Worm (Caenorhabditis elegans) whole organism, L3 larva: ENCODE measurements around the gene nspf-3.
"Not testable (repeated sequence)": the region's sequence is repeated elsewhere in the genome, so short reads cannot be mapped to it uniquely, and the experiment has no call there.

ENCODE experiments used
- R02D3.7 ChIP-seq: fragments of 150-350 bp; optimal IDR thresholded peaks from 2 replicates; lab custom pipeline; 2014; ENCODE audit warnings: missing biosample characterization, missing genetic modification characterization
- ZK546.5 ChIP-seq: sonication (generic microtip); optimal IDR thresholded peaks from 2 replicates; lab custom pipeline; 2017; ENCODE audit warnings: missing biosample characterization, missing genetic modification characterization
- aly-2 ChIP-seq: fragments of 150-350 bp; optimal IDR thresholded peaks from 2 replicates; lab custom pipeline; 2014; ENCODE audit warnings: missing biosample characterization, missing genetic modification characterization
- ama-1 ChIP-seq: fragments of 150-350 bp; optimal IDR thresholded peaks from 2 replicates; lab custom pipeline; 2018
- ceh-16 ChIP-seq: sonication (generic microtip); optimal IDR thresholded peaks from 2 replicates; lab custom pipeline; 2017; ENCODE audit warnings: missing biosample characterization, missing genetic modification characterization
- daf-12 ChIP-seq: fragments of 150-350 bp; optimal IDR thresholded peaks from 2 replicates; lab custom pipeline; 2014; ENCODE audit warnings: missing biosample characterization, missing genetic modification reagents, missing genetic modification characterization
- elt-1 ChIP-seq: fragments of 150-350 bp; optimal IDR thresholded peaks from 2 replicates; lab custom pipeline; 2014; ENCODE audit warnings: missing biosample characterization, missing genetic modification characterization
- elt-2 ChIP-seq: sonication (generic microtip); optimal IDR thresholded peaks from 2 replicates; lab custom pipeline; 2016; ENCODE audit warnings: missing genetic modification reagents, mild to moderate bottlenecking, missing genetic modification characterization, missing compliant biosample characterization
- elt-3 ChIP-seq, 3 experiments: fragments of 150-350 bp in 1 of 3; sonication (generic microtip) in 2 of 3; optimal IDR thresholded peaks; 2 replicates in 2 of 3; 4 replicates in 1 of 3; lab custom pipeline; 2014 to 2017; ENCODE audit warnings: missing biosample characterization in 3 of 3, missing genetic modification characterization in 3 of 3
- eor-1 ChIP-seq, 2 experiments: fragments of 150-350 bp; optimal IDR thresholded peaks; 2 replicates each; lab custom pipeline; 2014 to 2018; ENCODE audit warnings: missing biosample characterization in 2 of 2, missing genetic modification characterization in 2 of 2
- fos-1 ChIP-seq: fragments of 150-350 bp; optimal IDR thresholded peaks from 2 replicates; lab custom pipeline; 2014; ENCODE audit warnings: missing biosample characterization, missing genetic modification characterization
- lin-15B ChIP-seq: fragments of 150-350 bp; optimal IDR thresholded peaks from 2 replicates; lab custom pipeline; 2014; ENCODE audit warnings: missing biosample characterization, missing genetic modification characterization
- lin-39 ChIP-seq: fragments of 150-350 bp; optimal IDR thresholded peaks from 2 replicates; lab custom pipeline; 2018; ENCODE audit warnings: missing biosample characterization, missing genetic modification reagents, missing genetic modification characterization
- lsy-12 ChIP-seq: sonication (generic microtip); optimal IDR thresholded peaks from 2 replicates; lab custom pipeline; 2016; ENCODE audit warnings: mild to moderate bottlenecking, missing genetic modification characterization, missing compliant biosample characterization
- mdl-1 ChIP-seq: fragments of 150-350 bp; optimal IDR thresholded peaks from 2 replicates; lab custom pipeline; 2014; ENCODE audit warnings: missing biosample characterization, missing genetic modification characterization
- nhr-11 ChIP-seq: fragments of 150-350 bp; optimal IDR thresholded peaks from 2 replicates; lab custom pipeline; 2014; ENCODE audit warnings: missing biosample characterization, missing genetic modification characterization
- nhr-12 ChIP-seq: fragments of 150-350 bp; optimal IDR thresholded peaks from 2 replicates; lab custom pipeline; 2014; ENCODE audit warnings: missing biosample characterization, missing genetic modification characterization
- nhr-25 ChIP-seq: sonication (generic microtip); optimal IDR thresholded peaks from 2 replicates; lab custom pipeline; 2017; ENCODE audit warnings: missing biosample characterization, missing genetic modification characterization
- nhr-28 ChIP-seq: fragments of 150-350 bp; optimal IDR thresholded peaks from 2 replicates; lab custom pipeline; 2014; ENCODE audit warnings: missing biosample characterization, missing genetic modification characterization
- nhr-76 ChIP-seq: fragments of 150-350 bp; sonication (generic microtip); optimal IDR thresholded peaks from 5 replicates; lab custom pipeline; 2014; ENCODE audit warnings: missing biosample characterization, missing genetic modification characterization
- nhr-77 ChIP-seq: fragments of 150-350 bp; optimal IDR thresholded peaks from 2 replicates; lab custom pipeline; 2014; ENCODE audit warnings: missing biosample characterization, missing genetic modification characterization
- pha-4 ChIP-seq: fragments of 150-350 bp; optimal IDR thresholded peaks from 2 replicates; lab custom pipeline; 2014; ENCODE audit warnings: missing biosample characterization, missing genetic modification reagents, missing genetic modification characterization
- pqm-1 ChIP-seq: fragments of 150-350 bp; optimal IDR thresholded peaks from 2 replicates; lab custom pipeline; 2017; ENCODE audit warnings: missing biosample characterization, missing genetic modification characterization, inconsistent platforms
- skn-1 ChIP-seq: fragments of 150-350 bp; optimal IDR thresholded peaks from 2 replicates; lab custom pipeline; 2014; ENCODE audit warnings: missing biosample characterization, missing genetic modification characterization
- snpc-4 ChIP-seq: fragments of 150-350 bp; optimal IDR thresholded peaks from 2 replicates; lab custom pipeline; 2014; ENCODE audit warnings: missing biosample characterization, missing genetic modification characterization
- tbx-2 ChIP-seq: sonication (generic microtip); optimal IDR thresholded peaks from 2 replicates; lab custom pipeline; 2016; ENCODE audit warnings: mild to moderate bottlenecking, missing genetic modification characterization, missing compliant biosample characterization
- unc-39 ChIP-seq: sonication (generic microtip); optimal IDR thresholded peaks from 4 replicates; lab custom pipeline; 2017; ENCODE audit warnings: missing biosample characterization, missing genetic modification characterization
- unc-62 ChIP-seq: fragments of 150-350 bp; sonication (generic microtip); optimal IDR thresholded peaks from 4 replicates; lab custom pipeline; 2014; ENCODE audit warnings: missing biosample characterization, missing genetic modification reagents, missing genetic modification characterization
- zag-1 ChIP-seq: fragments of 150-350 bp; optimal IDR thresholded peaks from 2 replicates; lab custom pipeline; 2014; ENCODE audit warnings: missing biosample characterization, missing genetic modification characterization

nspf-3 gene

ce11 chrII:2677534-2678168, 12.3 kb downstream of the nspf-3 start, which contains the start of gene F22E5.17:
F22E5.17 (plus strand) TSS chrII:2678041.
- peak; percentile 94 for TF ChIP-seq elt-2 (tag; lab: Kevin White, UChicago)
- TF ChIP-seq skn-1 (tag; lab: Kevin White, UChicago), result peak; percentile 4
- TF ChIP-seq nhr-76, result no peak
- TF ChIP-seq pqm-1 (tag; lab: Kevin White, UChicago), result peak; percentile 69

DNA sequence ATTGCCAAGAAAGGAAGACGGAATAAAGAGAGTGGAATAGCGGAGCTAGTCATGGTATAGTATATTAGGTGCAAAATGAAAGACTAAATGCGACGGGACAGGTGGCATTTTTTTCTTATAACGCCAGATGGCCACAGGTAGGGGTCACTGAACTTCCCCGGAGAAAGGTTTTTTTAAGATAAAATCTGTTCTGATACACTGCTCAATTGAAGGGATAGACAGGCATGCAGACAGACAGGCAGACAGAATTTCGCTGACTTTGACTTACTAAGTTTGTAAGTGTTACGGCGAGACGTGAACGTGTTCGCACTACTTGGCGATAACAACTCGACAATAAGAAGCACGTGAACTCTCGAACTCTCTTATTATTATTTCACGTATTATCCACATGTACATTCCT, 16.4 kb downstream of the nspf-3 start, which contains the start of the genes F22E5.20 and F22E5.1:
TSS of gene F22E5.20 (minus strand) at position 101 of the 400 bp plus-strand sequence.
TSS of gene F22E5.1 (plus strand) at position 242 of the 400 bp plus-strand sequence.
- not testable (repeated sequence) for TF ChIP-seq daf-12 (tag; lab: Kevin White, UChicago); elt-3 (tag; optimal IDR thresholded peaks at IDR 0.05; lab: Kevin White, UChicago); pha-4
- TF ChIP-seq, all 47 proteins: peak for 0; not testable (repeated sequence) for 47

DNA sequence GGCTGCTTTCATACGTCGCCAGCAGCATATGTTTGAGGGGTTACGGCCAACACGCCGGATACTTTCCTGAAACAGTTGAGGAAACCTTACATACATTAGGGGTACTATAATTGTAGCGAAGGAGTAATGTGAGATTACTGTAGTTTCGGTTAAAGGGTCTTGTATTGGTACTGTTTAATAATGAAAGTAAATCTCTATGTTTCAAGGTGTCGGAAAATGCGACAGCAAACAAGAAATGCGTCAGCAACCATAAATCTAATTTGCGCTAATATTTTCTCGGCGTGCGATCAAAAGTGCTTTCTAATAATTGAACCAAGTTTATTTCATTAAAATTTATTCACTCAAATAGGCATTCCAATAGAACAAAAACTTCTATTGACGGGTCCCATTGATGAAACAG, 17.7 kb downstream of the nspf-3 start, which contains the start of gene sri-57:
TSS of gene sri-57 (minus strand) at position 101 of the 400 bp plus-strand sequence.
- TF ChIP-seq nhr-25; lsy-12 (tag; lab: Kevin White, UChicago); nhr-28: not testable (repeated sequence)

DNA sequence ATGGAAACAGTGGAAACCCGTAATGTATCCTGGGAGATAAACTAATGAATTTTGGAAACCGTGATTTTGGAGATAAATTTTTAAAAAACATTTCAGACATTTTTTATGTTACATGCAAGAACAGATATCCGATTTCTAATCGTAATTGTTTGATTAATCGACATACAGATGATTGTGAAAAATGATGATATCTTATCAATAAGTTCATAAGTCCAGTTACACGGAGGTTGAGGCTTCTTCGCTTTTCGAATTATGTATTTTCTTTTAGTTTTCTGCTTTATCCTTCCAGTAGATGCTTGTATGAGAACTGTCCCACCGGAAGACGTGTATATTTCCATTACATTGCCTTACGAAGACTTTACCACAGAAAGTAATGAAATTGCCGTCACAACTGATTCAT, 24.4 kb downstream of the nspf-3 start, which contains the start of gene F22E5.22:
TSS of gene F22E5.22 (plus strand) at position 301 of the 400 bp plus-strand sequence.
- TF ChIP-seq unc-62 (no peak), nhr-77 (tag; lab: Kevin White, UChicago) (no peak), elt-3 (tag; optimal IDR thresholded peaks at IDR 0.05; lab: Kevin White, UChicago) (no peak), pha-4 (no peak), daf-12 (tag; lab: Kevin White, UChicago) (no peak), ZK546.5 (no peak), skn-1 (tag; lab: Kevin White, UChicago) (no peak), lin-15B (no peak)
- TF ChIP-seq, all 47 proteins: peak for 0

DNA sequence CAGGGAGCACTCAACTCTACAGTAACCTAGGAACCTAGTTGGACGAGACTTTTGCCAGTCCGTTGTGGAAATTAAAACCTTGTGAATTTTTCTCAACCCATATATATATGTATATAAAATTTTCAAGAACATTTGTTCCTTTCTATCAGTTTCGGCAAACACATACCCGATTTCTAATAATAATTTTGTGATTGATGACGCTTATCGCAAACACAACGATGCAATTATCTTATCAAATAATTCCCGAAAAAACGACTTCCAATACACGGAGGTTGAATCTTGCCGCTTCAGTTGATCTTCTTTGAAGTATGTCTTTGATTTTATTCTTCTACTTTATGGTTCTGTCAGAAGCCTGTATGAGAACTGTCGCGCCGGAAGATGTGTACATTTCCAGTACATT, 24.9 kb downstream of the nspf-3 start, which contains the start of gene F22E5.2:
TSS of gene F22E5.2 (plus strand) at position 301 of the 400 bp plus-strand sequence.
- not testable (repeated sequence) for TF ChIP-seq lin-15B, R02D3.7, fos-1
- TF ChIP-seq, all 47 proteins: peak for 0; not testable (repeated sequence) for 47

DNA sequence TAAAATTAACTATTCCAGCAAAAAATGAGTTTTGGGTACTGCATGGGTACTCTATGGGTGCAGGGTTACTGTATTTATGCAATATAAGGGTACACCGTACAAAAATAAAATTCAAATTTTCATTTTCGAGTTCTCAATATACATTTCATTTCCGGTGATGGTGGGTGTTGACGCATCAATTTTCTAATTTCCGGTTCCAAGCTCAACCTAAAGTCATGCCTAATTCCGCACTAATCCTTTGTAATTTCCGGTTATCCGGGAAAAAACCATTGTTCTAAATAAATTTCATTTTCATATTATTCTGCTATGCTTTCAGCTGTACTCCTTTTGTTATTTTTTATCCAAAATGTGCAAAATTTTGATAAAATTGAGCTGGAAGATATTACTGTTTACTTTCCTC, 30.6 kb downstream of the nspf-3 start, which contains the start of gene gcy-21:
TSS of gene gcy-21 (plus strand) at position 301 of the 400 bp plus-strand sequence.
- TF ChIP-seq snpc-4 (tag; lab: Kevin White, UChicago) (no peak), nhr-25 (no peak), aly-2 (tag; lab: Kevin White, UChicago) (no peak), fos-1 (no peak), nhr-11 (tag; lab: Kevin White, UChicago) (no peak), mdl-1 (tag; lab: Kevin White, UChicago) (no peak), ceh-16 (tag; lab: Kevin White, UChicago) (no peak), eor-1 (tag; optimal IDR thresholded peaks at IDR 0.05; lab: Kevin White, UChicago) (no peak), lin-15B (no peak), lin-39 (no peak), tbx-2 (tag; lab: Kevin White, UChicago) (no peak), pqm-1 (tag; lab: Kevin White, UChicago) (no peak), elt-1 (tag; lab: Kevin White, UChicago) (no peak)

ce11 chrII:2656606-2657005, 33.4 kb downstream of the nspf-3 start, which contains the start of gene sri-47:
sri-47 (plus strand) TSS chrII:2656906.
- TF ChIP-seq R02D3.7, result no peak
- TF ChIP-seq unc-39 (tag; lab: Kevin White, UChicago), result no peak
- no peak for TF ChIP-seq zag-1 (tag; lab: Kevin White, UChicago)
- TF ChIP-seq pha-4, result no peak
- TF ChIP-seq nhr-77 (tag; lab: Kevin White, UChicago), result no peak
- no peak for TF ChIP-seq ceh-16 (tag; lab: Kevin White, UChicago)
- no peak for TF ChIP-seq elt-3 (tag; optimal IDR thresholded peaks at IDR 0.05; lab: Kevin White, UChicago)
- no peak for TF ChIP-seq nhr-25
- TF ChIP-seq elt-2 (tag; lab: Kevin White, UChicago), result no peak
- TF ChIP-seq nhr-12, result no peak
- TF ChIP-seq lin-15B, result no peak
- no peak for TF ChIP-seq ama-1 (lab: Kevin White, UChicago)
